Worm (Caenorhabditis elegans) whole organism, early embryonic: ENCODE measurements around the gene sre-50.
"Not testable (repeated sequence)": the region's sequence is repeated elsewhere in the genome, so short reads cannot be mapped to it uniquely, and the experiment has no call there.

Experiments used
- B0310.2 ChIP-seq: sonication (generic microtip); optimal IDR thresholded peaks from 2 replicates; lab custom pipeline; 2016; ENCODE audit warnings: mild to moderate bottlenecking, missing genetic modification characterization, missing compliant biosample characterization
- F13C5.2 ChIP-seq: sonication (generic microtip); optimal IDR thresholded peaks from 2 replicates; lab custom pipeline; 2017; ENCODE audit warnings: mild to moderate bottlenecking, missing genetic modification characterization, inconsistent platforms, missing compliant biosample characterization
- aly-1 ChIP-seq: sonication (generic microtip); optimal IDR thresholded peaks from 2 replicates; lab custom pipeline; 2016; ENCODE audit warnings: missing genetic modification characterization, missing compliant biosample characterization
- ama-1 ChIP-seq: fragments of 150-350 bp; optimal IDR thresholded peaks from 2 replicates; lab custom pipeline; 2014
- ceh-13 ChIP-seq: fragments of 200-800 bp; sonication (Bioruptor generic); optimal IDR thresholded peaks from 2 replicates; lab custom pipeline; 2018; ENCODE audit warnings: mild to moderate bottlenecking, missing genetic modification characterization, missing compliant biosample characterization
- ceh-36 ChIP-seq: sonication (generic microtip); optimal IDR thresholded peaks from 2 replicates; lab custom pipeline; 2016; ENCODE audit warnings: missing genetic modification characterization, inconsistent platforms, missing compliant biosample characterization
- ets-7 ChIP-seq: sonication (generic microtip); optimal IDR thresholded peaks from 2 replicates; lab custom pipeline; 2016; ENCODE audit warnings: missing genotype, missing genetic modification characterization, missing compliant biosample characterization
- flt-1 ChIP-seq: fragments of 200-800 bp; sonication (Bioruptor generic); IDR thresholded peaks from 2 replicates; pipeline ENCODE4 v1.3.6; 2022; ENCODE audit warnings: missing genetic modification characterization, missing compliant biosample characterization
- hmbx-1 ChIP-seq: sonication (generic microtip); optimal IDR thresholded peaks from 2 replicates; lab custom pipeline; 2016; ENCODE audit warnings: mild to moderate bottlenecking, missing genetic modification characterization, missing compliant biosample characterization
- hmg-4 ChIP-seq: fragments of 200-800 bp; sonication (Bioruptor generic); optimal IDR thresholded peaks from 2 replicates; lab custom pipeline; 2018; ENCODE audit warnings: mild to moderate bottlenecking, missing genetic modification characterization, missing compliant biosample characterization
- hnd-1 ChIP-seq: sonication (generic microtip); optimal IDR thresholded peaks from 2 replicates; lab custom pipeline; 2016; ENCODE audit warnings: missing genetic modification characterization, missing compliant biosample characterization
- pes-1 ChIP-seq: fragments of 200-800 bp; sonication (Bioruptor generic); IDR thresholded peaks from 2 replicates; pipeline ENCODE4 v1.3.6; 2022; ENCODE audit warnings: missing genetic modification reagents, missing genetic modification characterization, missing compliant biosample characterization
- scrt-1 ChIP-seq: fragments of 200-800 bp; sonication (Bioruptor generic); IDR thresholded peaks from 2 replicates; pipeline ENCODE4 v1.3.6; 2022; ENCODE audit warnings: missing genetic modification characterization, missing compliant biosample characterization
- sea-1 ChIP-seq: fragments of 200-800 bp; sonication (Bioruptor generic); conservative IDR thresholded peaks from 2 replicates; pipeline ENCODE4 v1.3.6; 2022; ENCODE audit warnings: missing genetic modification characterization, missing compliant biosample characterization
- tbx-11 ChIP-seq: fragments of 200-800 bp; sonication (Bioruptor generic); IDR thresholded peaks from 2 replicates; pipeline ENCODE4 v1.3.6; 2022; ENCODE audit warnings: missing genetic modification characterization, missing compliant biosample characterization
- tbx-37 ChIP-seq: fragments of 200-800 bp; sonication (Bioruptor generic); conservative IDR thresholded peaks from 2 replicates; pipeline ENCODE4 v1.3.6; 2022; ENCODE audit warnings: missing genetic modification reagents, missing genetic modification characterization, missing compliant biosample characterization
- tra-4 ChIP-seq: sonication (generic microtip); optimal IDR thresholded peaks from 2 replicates; lab custom pipeline; 2017; ENCODE audit warnings: missing genetic modification characterization, missing compliant biosample characterization

Gene sre-50

DNA sequence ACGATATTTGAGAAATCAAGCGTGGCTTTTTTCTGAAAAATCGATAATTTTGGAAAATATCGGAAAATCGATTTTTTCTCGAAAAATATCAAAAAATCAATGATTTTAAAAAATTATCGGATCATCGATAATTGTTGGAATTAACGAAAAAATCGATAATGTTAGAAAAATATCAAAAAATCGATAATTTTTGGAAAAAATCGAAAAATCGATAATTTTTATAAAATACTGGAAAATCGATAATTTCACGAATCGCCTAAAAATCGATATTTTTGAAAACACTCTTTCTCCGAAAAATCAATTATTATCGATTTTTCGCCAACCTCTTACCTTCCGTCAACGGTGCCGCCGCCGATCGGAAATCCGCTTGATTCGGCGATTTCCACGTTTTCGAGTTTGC lies 2.1 kb upstream of the sre-50 start:
- TF ChIP-seq ama-1 (no peak), hmbx-1 (no peak), sea-1 (no peak), ceh-13 (GFP tag; lab: Kevin White, UChicago) (no peak), ceh-36 (tag; lab: Kevin White, UChicago) (no peak), ets-7 (tag; lab: Kevin White, UChicago) (no peak), hnd-1 (tag; lab: Kevin White, UChicago) (no peak), B0310.2 (tag; lab: Kevin White, UChicago) (no peak), tra-4 (tag; lab: Kevin White, UChicago) (no peak), scrt-1 (GFP tag; lab: Robert Waterston, UW) (no peak), hmg-4 (GFP tag; lab: Kevin White, UChicago) (no peak), tbx-11 (no peak), F13C5.2 (tag; lab: Kevin White, UChicago) (no peak), aly-1 (tag; lab: Kevin White, UChicago) (no peak), flt-1 (GFP tag; lab: Robert Waterston, UW) (no peak), pes-1 (no peak)

- TF ChIP-seq hmbx-1 (no peak), tra-4 (tag; lab: Kevin White, UChicago) (no peak), ama-1 (no peak), tbx-37 (GFP tag; lab: Robert Waterston, UW) (no peak), scrt-1 (GFP tag; lab: Robert Waterston, UW) (no peak), hmg-4 (GFP tag; lab: Kevin White, UChicago) (no peak), F13C5.2 (tag; lab: Kevin White, UChicago) (no peak), flt-1 (GFP tag; lab: Robert Waterston, UW) (no peak), ceh-13 (GFP tag; lab: Kevin White, UChicago) (no peak), ets-7 (tag; lab: Kevin White, UChicago) (no peak), ceh-36 (tag; lab: Kevin White, UChicago) (no peak), tbx-11 (no peak), hnd-1 (tag; lab: Kevin White, UChicago) (no peak), pes-1 (no peak), B0310.2 (tag; lab: Kevin White, UChicago) (no peak)
Measured at ce11 chrII:12302354-12302753, 971 bp upstream of the sre-50 start, which contains the start of gene C50E10.1. C50E10.1 (minus strand) TSS chrII:12302454.

DNA sequence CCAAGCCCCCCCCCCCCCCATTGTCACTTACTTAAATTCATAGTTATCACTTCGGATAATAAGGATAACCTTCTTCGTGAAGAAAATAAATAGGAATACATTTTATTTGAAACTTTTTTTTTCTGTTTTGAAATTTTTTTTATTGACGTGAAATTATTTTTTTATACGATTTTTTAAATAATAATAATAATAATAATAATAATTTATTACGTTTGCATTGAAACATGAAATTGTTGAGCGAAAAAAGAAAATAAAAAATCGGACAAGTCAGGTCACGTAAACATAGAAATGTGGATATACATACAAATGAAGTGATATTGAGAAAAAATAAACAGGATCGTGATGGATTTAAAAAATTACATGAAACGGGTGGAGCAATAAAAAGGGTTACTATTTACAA lies 6.3 kb downstream of the sre-50 start, which contains the start of gene C50E10.2:
C50E10.2 (minus strand) TSS at position 101 of the 400 bp plus-strand sequence.
- TF ChIP-seq F13C5.2 (tag; lab: Kevin White, UChicago) = no peak
- no peak for TF ChIP-seq tra-4 (tag; lab: Kevin White, UChicago)
- TF ChIP-seq ama-1 = no peak
- no peak for TF ChIP-seq flt-1 (GFP tag; lab: Robert Waterston, UW)
- no peak for TF ChIP-seq scrt-1 (GFP tag; lab: Robert Waterston, UW)

ce11 chrII:12311560-12311959 lies 8.2 kb downstream of the sre-50 start, which contains the start of gene sre-51:
sre-51 (plus strand) TSS chrII:12311860.
- no peak for TF ChIP-seq B0310.2 (tag; lab: Kevin White, UChicago)
- TF ChIP-seq tra-4 (tag; lab: Kevin White, UChicago) = no peak
- no peak for TF ChIP-seq flt-1 (GFP tag; lab: Robert Waterston, UW)
- no peak for TF ChIP-seq sea-1
- TF ChIP-seq hmbx-1 = no peak
- TF ChIP-seq hmg-4 (GFP tag; lab: Kevin White, UChicago) = no peak
- TF ChIP-seq ets-7 (tag; lab: Kevin White, UChicago) = no peak
- no peak for TF ChIP-seq hnd-1 (tag; lab: Kevin White, UChicago)
- TF ChIP-seq ceh-13 (GFP tag; lab: Kevin White, UChicago) = no peak
- no peak for TF ChIP-seq ceh-36 (tag; lab: Kevin White, UChicago)
- no peak for TF ChIP-seq tbx-37 (GFP tag; lab: Robert Waterston, UW)
- TF ChIP-seq aly-1 (tag; lab: Kevin White, UChicago) = no peak
- TF ChIP-seq F13C5.2 (tag; lab: Kevin White, UChicago) = no peak
- TF ChIP-seq pes-1 = no peak
- no peak for TF ChIP-seq tbx-11
- TF ChIP-seq scrt-1 (GFP tag; lab: Robert Waterston, UW) = no peak

DNA sequence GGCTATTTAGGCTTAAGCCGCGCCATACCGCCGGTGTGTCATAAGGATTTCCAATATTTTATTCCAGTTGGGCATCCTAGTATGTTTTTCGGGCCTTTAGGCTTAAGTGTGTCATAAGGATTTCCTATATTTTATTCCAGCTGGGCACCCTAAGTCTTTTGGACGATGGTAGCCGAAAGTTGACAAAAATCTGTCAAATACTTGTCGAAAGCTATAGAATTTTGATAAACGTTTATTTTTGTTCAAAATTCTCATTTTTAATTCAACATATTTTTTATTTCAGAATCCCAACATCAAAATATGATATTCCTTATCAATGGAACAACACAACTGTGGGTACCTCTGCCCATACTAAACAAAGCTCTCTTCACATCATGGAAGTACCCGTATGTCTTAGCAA lies 15.2 kb downstream of the sre-50 start, which contains the start of gene sre-49:
sre-49 (plus strand) TSS at position 301 of the 400 bp plus-strand sequence.
- TF ChIP-seq F13C5.2 (tag; lab: Kevin White, UChicago); ceh-36 (tag; lab: Kevin White, UChicago); ama-1: not testable (repeated sequence)

DNA sequence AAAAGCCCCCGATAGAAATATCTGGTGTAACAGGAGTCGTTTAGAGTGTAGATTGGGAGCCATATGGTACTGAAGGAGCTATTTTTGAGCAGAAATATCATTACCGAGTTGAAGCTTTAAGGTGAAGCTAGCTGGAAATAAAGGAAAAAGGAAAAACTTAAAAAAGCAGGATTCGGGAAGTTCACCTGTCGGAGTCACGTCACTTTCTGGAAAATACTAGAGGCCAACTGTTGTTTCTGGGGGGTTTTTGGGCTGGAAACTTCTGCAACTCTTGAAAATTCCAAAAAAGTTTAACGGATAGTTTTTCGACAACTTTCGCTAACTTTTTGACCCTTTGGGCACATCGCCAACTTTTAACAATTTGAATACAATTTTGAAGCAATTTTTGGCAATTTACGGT lies 20.0 kb downstream of the sre-50 start, which contains the start of gene sre-53:
sre-53 (minus strand) TSS at position 101 of the 400 bp plus-strand sequence.
- TF ChIP-seq tbx-37 (GFP tag; lab: Robert Waterston, UW) (no peak), B0310.2 (tag; lab: Kevin White, UChicago) (no peak), ama-1 (no peak), aly-1 (tag; lab: Kevin White, UChicago) (no peak)

ce11 chrII:12324159-12324558 lies 20.8 kb downstream of the sre-50 start, which contains the start of gene sre-56:
sre-56 (plus strand) TSS chrII:12324459.
- no peak for TF ChIP-seq aly-1 (tag; lab: Kevin White, UChicago)
- no peak for TF ChIP-seq B0310.2 (tag; lab: Kevin White, UChicago)
- TF ChIP-seq hnd-1 (tag; lab: Kevin White, UChicago) = no peak
- TF ChIP-seq tra-4 (tag; lab: Kevin White, UChicago) = no peak
- no peak for TF ChIP-seq ets-7 (tag; lab: Kevin White, UChicago)
- TF ChIP-seq F13C5.2 (tag; lab: Kevin White, UChicago) = no peak
- no peak for TF ChIP-seq pes-1
- TF ChIP-seq hmbx-1 = no peak
- TF ChIP-seq hmg-4 (GFP tag; lab: Kevin White, UChicago) = no peak
- no peak for TF ChIP-seq sea-1
- TF ChIP-seq ceh-36 (tag; lab: Kevin White, UChicago) = no peak
- no peak for TF ChIP-seq ama-1
- no peak for TF ChIP-seq scrt-1 (GFP tag; lab: Robert Waterston, UW)
